Fruit fly (Drosophila melanogaster) whole organism, adult: ENCODE measurements around the gene wat.

Experiments used
- CG11617 ChIP-seq: fragments of 200-800 bp; sonication (Bioruptor generic); optimal IDR thresholded peaks from 2 replicates; lab custom pipeline; 2017; ENCODE audit warnings: mild to moderate bottlenecking, missing biosample characterization, missing genetic modification reagents, missing genetic modification characterization
- CG12768 ChIP-seq: fragments of 200-800 bp; sonication (Bioruptor generic); optimal IDR thresholded peaks from 2 replicates; lab custom pipeline; 2017; ENCODE audit warnings: missing biosample characterization, missing genetic modification characterization, mild to moderate bottlenecking, moderate library complexity, missing genetic modification reagents
- CG1620 ChIP-seq: fragments of 200-800 bp; sonication (Bioruptor generic); optimal IDR thresholded peaks from 2 replicates; lab custom pipeline; 2016; ENCODE audit warnings: missing biosample characterization, missing genetic modification characterization
- CG5204 ChIP-seq: fragments of 200-800 bp; sonication (Bioruptor generic); optimal IDR thresholded peaks from 2 replicates; lab custom pipeline; 2016; ENCODE audit warnings: missing biosample characterization, missing genetic modification characterization
- CG7101 ChIP-seq: fragments of 200-800 bp; sonication (Bioruptor generic); optimal IDR thresholded peaks from 2 replicates; lab custom pipeline; 2018; ENCODE audit warnings: missing biosample characterization, mild to moderate bottlenecking, missing genetic modification characterization, moderate library complexity
- Clk ChIP-seq: fragments of 200-800 bp; sonication (Bioruptor generic); optimal IDR thresholded peaks from 2 replicates; lab custom pipeline; 2017; ENCODE audit warnings: missing biosample characterization, missing genetic modification characterization
- Crg-1 ChIP-seq: fragments of 200-800 bp; sonication (Bioruptor generic); optimal IDR thresholded peaks from 2 replicates; lab custom pipeline; 2016; ENCODE audit warnings: missing biosample characterization, missing genetic modification characterization
- Hr96 ChIP-seq: fragments of 200-800 bp; sonication (Bioruptor generic); optimal IDR thresholded peaks from 2 replicates; lab custom pipeline; 2016; ENCODE audit warnings: missing biosample characterization, missing genetic modification characterization
- Mnt ChIP-seq: fragments of 200-800 bp; sonication (Bioruptor generic); optimal IDR thresholded peaks from 2 replicates; lab custom pipeline; 2016; ENCODE audit warnings: missing biosample characterization, mild to moderate bottlenecking, missing genetic modification characterization
- cic ChIP-seq: fragments of 200-800 bp; sonication (Bioruptor generic); optimal IDR thresholded peaks from 2 replicates; lab custom pipeline; 2017; ENCODE audit warnings: missing biosample characterization, mild to moderate bottlenecking, missing genetic modification characterization, moderate library complexity
- kay ChIP-seq: fragments of 200-800 bp; sonication (Bioruptor generic); peaks from one replicate; lab custom pipeline; 2016; ENCODE audit warnings: missing biosample characterization, missing genetic modification characterization, borderline replicate concordance
- pad ChIP-seq: fragments of 200-800 bp; sonication (Bioruptor generic); optimal IDR thresholded peaks from 3 replicates; lab custom pipeline; 2017; ENCODE audit warnings: missing biosample characterization, missing genetic modification characterization, mild to moderate bottlenecking, moderate library complexity, missing genetic modification reagents
- tj ChIP-seq: fragments of 200-800 bp; sonication (Bioruptor generic); optimal IDR thresholded peaks from 3 replicates; lab custom pipeline; 2017; ENCODE audit warnings: missing biosample characterization, mild to moderate bottlenecking, missing genetic modification characterization, moderate library complexity

DNA sequence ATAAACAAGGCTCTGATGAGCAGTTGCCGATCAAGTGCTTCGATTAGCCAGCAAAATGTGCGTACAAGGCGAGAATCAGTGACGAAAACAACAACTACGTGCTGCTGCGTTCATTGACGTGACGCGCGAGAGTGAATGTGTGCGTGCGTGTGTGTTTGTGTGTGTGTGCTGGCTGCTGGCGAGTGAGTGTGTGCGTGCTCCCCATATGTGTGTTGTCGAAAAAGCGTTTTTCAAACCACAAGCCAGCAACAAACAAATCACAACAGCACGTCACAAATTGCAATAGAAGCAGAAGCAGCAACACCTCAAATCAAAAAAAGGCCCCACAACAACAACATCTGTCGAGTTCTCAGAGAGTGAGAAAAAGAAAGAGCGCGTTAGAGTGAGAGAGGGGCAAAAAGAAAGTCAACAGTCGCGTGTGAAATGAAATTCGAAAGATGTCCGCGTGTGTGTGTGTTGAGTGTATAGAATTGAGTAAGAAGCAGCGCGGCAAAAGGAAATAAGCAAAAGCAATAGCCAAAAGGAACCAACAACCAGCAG is 43.8 kb upstream of the wat start:
- TF ChIP-seq kay (GFP tag; lab: Kevin White, UChicago) = no peak
- TF ChIP-seq CG5204 (GFP tag; lab: Kevin White, UChicago) = no peak
- TF ChIP-seq tj (GFP tag; lab: Kevin White, UChicago) = no peak
- no peak for TF ChIP-seq cic (GFP tag; lab: Kevin White, UChicago)
- TF ChIP-seq Crg-1 (GFP tag; lab: Kevin White, UChicago) = no peak
- no peak for TF ChIP-seq Hr96 (GFP tag; lab: Kevin White, UChicago)
- TF ChIP-seq CG11617 (GFP tag; lab: Kevin White, UChicago) = no peak
- no peak for TF ChIP-seq CG7101 (tag; lab: Kevin White, UChicago)
- no peak for TF ChIP-seq CG12768
- no peak for TF ChIP-seq pad
- no peak for TF ChIP-seq Mnt (GFP tag; lab: Kevin White, UChicago)
- no peak for TF ChIP-seq Clk (GFP tag; lab: Kevin White, UChicago)
- TF ChIP-seq CG1620 = no peak
